Worm (Caenorhabditis elegans): ENCODE data around the gene F14D2.7.

DNA sequence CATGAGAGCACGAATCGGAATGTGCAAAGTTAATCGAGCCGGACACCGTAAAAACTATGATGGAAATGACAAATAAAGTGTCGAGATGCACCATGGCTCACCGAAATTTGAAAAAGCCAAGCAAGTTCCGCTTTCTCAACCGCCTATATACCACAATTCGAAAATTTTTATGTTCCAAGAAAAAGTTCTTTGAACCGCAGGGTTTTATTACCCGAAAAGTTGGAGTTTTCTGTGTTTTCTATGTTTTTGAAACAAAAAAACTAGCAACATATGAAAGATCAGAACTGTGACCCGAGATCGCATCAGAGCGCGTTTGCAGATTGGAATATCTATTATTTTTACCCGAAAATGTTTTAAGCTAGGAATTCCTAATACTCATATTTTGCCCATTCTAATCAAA, 11.4 kb downstream of the F14D2.7 start, which contains the start of gene Y46D2A.3:
- TF ChIP-seq daf-12 (tag; optimal IDR thresholded peaks at IDR 0.05) (no peak), lin-39 (tag; optimal IDR thresholded peaks at IDR 0.05) (no peak), unc-39 (tag; optimal IDR thresholded peaks at IDR 0.05) (no peak), zag-1 (tag; optimal IDR thresholded peaks at IDR 0.05) (no peak), ceh-82 (tag; optimal IDR thresholded peaks at IDR 0.05) (no peak), nhr-12 (tag; optimal IDR thresholded peaks at IDR 0.05) (no peak), ceh-28 (tag; optimal IDR thresholded peaks at IDR 0.05) (no peak), fkh-2 (tag; optimal IDR thresholded peaks at IDR 0.05) (no peak)
